Worm (Caenorhabditis elegans) whole organism, late embryonic: ENCODE measurements around the gene ints-7.

Experiments used
- C08G9.2 ChIP-seq: sonication (generic microtip); optimal IDR thresholded peaks from 2 replicates; lab custom pipeline; 2016; ENCODE audit warnings: mild to moderate bottlenecking, missing genetic modification characterization, moderate library complexity, missing compliant biosample characterization
- C38D4.7 ChIP-seq: fragments of 200-800 bp; sonication (Bioruptor generic); optimal IDR thresholded peaks from 2 replicates; lab custom pipeline; 2018; ENCODE audit warnings: mild to moderate bottlenecking, missing genetic modification characterization, moderate library complexity, missing compliant biosample characterization
- F13H6.1 ChIP-seq: sonication (generic microtip); optimal IDR thresholded peaks from 2 replicates; lab custom pipeline; 2016; ENCODE audit warnings: missing genetic modification characterization, missing compliant biosample characterization
- K09A11.1 ChIP-seq: sonication (generic microtip); optimal IDR thresholded peaks from 2 replicates; lab custom pipeline; 2017; ENCODE audit warnings: antibody characterized with exemption, mild to moderate bottlenecking, missing genetic modification characterization, missing compliant biosample characterization; ENCODE audit not compliant: insufficient read depth
- ama-1 ChIP-seq: fragments of 150-350 bp; optimal IDR thresholded peaks from 2 replicates; lab custom pipeline; 2014
- ceh-14 ChIP-seq: sonication (generic microtip); optimal IDR thresholded peaks from 2 replicates; lab custom pipeline; 2016; ENCODE audit warnings: missing genotype, missing genetic modification characterization, missing compliant biosample characterization
- ceh-2 ChIP-seq: sonication (generic microtip); optimal IDR thresholded peaks from 2 replicates; lab custom pipeline; 2016; ENCODE audit warnings: missing genotype, missing genetic modification characterization, missing compliant biosample characterization
- ceh-30 ChIP-seq: fragments of 150-350 bp; optimal IDR thresholded peaks from 2 replicates; lab custom pipeline; 2014; ENCODE audit warnings: missing biosample characterization, missing genetic modification characterization
- ceh-31 ChIP-seq: sonication (generic microtip); optimal IDR thresholded peaks from 2 replicates; lab custom pipeline; 2016; ENCODE audit warnings: missing genetic modification characterization, missing compliant biosample characterization
- ceh-34 ChIP-seq: sonication (generic microtip); optimal IDR thresholded peaks from 2 replicates; lab custom pipeline; 2016; ENCODE audit warnings: mild to moderate bottlenecking, missing genetic modification characterization, missing compliant biosample characterization
- ceh-45 ChIP-seq: fragments of 200-800 bp; sonication (Bioruptor generic); IDR thresholded peaks from 2 replicates; pipeline ENCODE4 v1.3.6; 2022; ENCODE audit warnings: missing genetic modification reagents, missing genetic modification characterization, missing compliant biosample characterization
- ceh-48 ChIP-seq: sonication (generic microtip); optimal IDR thresholded peaks from 2 replicates; lab custom pipeline; 2016; ENCODE audit warnings: missing genetic modification characterization, inconsistent platforms, missing compliant biosample characterization
- ceh-6 ChIP-seq: fragments of 200-800 bp; sonication (Bioruptor generic); optimal IDR thresholded peaks from 2 replicates; lab custom pipeline; 2018; ENCODE audit warnings: mild to moderate bottlenecking, missing genetic modification characterization, missing compliant biosample characterization
- che-1 ChIP-seq: sonication (generic microtip); optimal IDR thresholded peaks from 2 replicates; lab custom pipeline; 2016; ENCODE audit warnings: mild to moderate bottlenecking, missing genetic modification characterization, missing compliant biosample characterization
- dmd-4 ChIP-seq: sonication (generic microtip); optimal IDR thresholded peaks from 2 replicates; lab custom pipeline; 2016; ENCODE audit warnings: borderline replicate concordance, missing genetic modification characterization, missing compliant biosample characterization
- dve-1 ChIP-seq: sonication (generic microtip); optimal IDR thresholded peaks from 2 replicates; lab custom pipeline; 2017; ENCODE audit warnings: antibody characterized with exemption, mild to moderate bottlenecking, missing genetic modification characterization, missing compliant biosample characterization
- elt-2 ChIP-seq: sonication (generic microtip); optimal IDR thresholded peaks from 2 replicates; lab custom pipeline; 2016; ENCODE audit warnings: missing genetic modification reagents, missing genetic modification characterization, missing compliant biosample characterization
- elt-4 ChIP-seq: sonication (generic microtip); optimal IDR thresholded peaks from 2 replicates; lab custom pipeline; 2016; ENCODE audit warnings: missing genetic modification characterization, missing compliant biosample characterization
- eyg-1 ChIP-seq: sonication (generic microtip); optimal IDR thresholded peaks from 2 replicates; lab custom pipeline; 2016; ENCODE audit warnings: missing genotype, missing genetic modification characterization, missing compliant biosample characterization
- fax-1 ChIP-seq: sonication (generic microtip); optimal IDR thresholded peaks from 2 replicates; lab custom pipeline; 2016; ENCODE audit warnings: missing genotype, missing genetic modification characterization, missing compliant biosample characterization
- fkh-10 ChIP-seq: fragments of 150-350 bp; optimal IDR thresholded peaks from 2 replicates; lab custom pipeline; 2014; ENCODE audit warnings: missing biosample characterization, missing genetic modification reagents, missing genetic modification characterization
- gmeb-2 ChIP-seq: sonication (generic microtip); optimal IDR thresholded peaks from 2 replicates; lab custom pipeline; 2016; ENCODE audit warnings: missing genetic modification characterization, inconsistent platforms, missing compliant biosample characterization
- hlh-15 ChIP-seq: sonication (generic microtip); optimal IDR thresholded peaks from 2 replicates; lab custom pipeline; 2016; ENCODE audit warnings: missing genetic modification characterization, missing compliant biosample characterization
- hlh-30 ChIP-seq: sonication (generic microtip); optimal IDR thresholded peaks from 2 replicates; lab custom pipeline; 2017; ENCODE audit warnings: antibody characterized with exemption, missing genetic modification characterization, missing compliant biosample characterization; ENCODE audit not compliant: insufficient read depth
- lin-11 ChIP-seq: fragments of 200-800 bp; sonication (Bioruptor generic); optimal IDR thresholded peaks from 2 replicates; lab custom pipeline; 2018; ENCODE audit warnings: mild to moderate bottlenecking, missing genetic modification characterization, missing compliant biosample characterization
- mec-3 ChIP-seq: sonication (generic microtip); optimal IDR thresholded peaks from 2 replicates; lab custom pipeline; 2016; ENCODE audit warnings: borderline replicate concordance, missing genetic modification characterization, missing compliant biosample characterization
- nfya-1 ChIP-seq: sonication (generic microtip); optimal IDR thresholded peaks from 2 replicates; lab custom pipeline; 2017; ENCODE audit warnings: missing genetic modification characterization, mild to moderate bottlenecking, missing compliant biosample characterization, antibody characterized with exemption, moderate library complexity
- nhr-11 ChIP-seq: fragments of 150-350 bp; optimal IDR thresholded peaks from 2 replicates; lab custom pipeline; 2014; ENCODE audit warnings: missing biosample characterization, missing genetic modification characterization
- pat-9 ChIP-seq: fragments of 200-800 bp; sonication (Bioruptor generic); optimal IDR thresholded peaks from 2 replicates; lab custom pipeline; 2018; ENCODE audit warnings: mild to moderate bottlenecking, missing genetic modification characterization, moderate library complexity, missing compliant biosample characterization
- pax-1 ChIP-seq: fragments of 150-350 bp; optimal IDR thresholded peaks from 2 replicates; lab custom pipeline; 2014; ENCODE audit warnings: missing biosample characterization, missing genetic modification characterization
- pha-4 ChIP-seq: fragments of 150-350 bp; optimal IDR thresholded peaks from 2 replicates; lab custom pipeline; 2018; ENCODE audit warnings: missing biosample characterization, missing genetic modification reagents, missing genetic modification characterization
- pros-1 ChIP-seq: fragments of 150-350 bp; optimal IDR thresholded peaks from 2 replicates; lab custom pipeline; 2014; ENCODE audit warnings: missing biosample characterization, missing genetic modification reagents, missing genetic modification characterization
- rnt-1 ChIP-seq: sonication (generic microtip); optimal IDR thresholded peaks from 2 replicates; lab custom pipeline; 2016; ENCODE audit warnings: missing genetic modification characterization, missing compliant biosample characterization
- sox-2 ChIP-seq: fragments of 200-800 bp; sonication (Bioruptor generic); IDR thresholded peaks from 2 replicates; pipeline ENCODE4 v1.3.6; 2022; ENCODE audit warnings: missing genetic modification reagents, missing genetic modification characterization, missing compliant biosample characterization
- sox-4 ChIP-seq: sonication (generic microtip); optimal IDR thresholded peaks from 2 replicates; lab custom pipeline; 2017; ENCODE audit warnings: mild to moderate bottlenecking, missing genetic modification characterization, inconsistent platforms, missing compliant biosample characterization
- syd-9 ChIP-seq: sonication (generic microtip); optimal IDR thresholded peaks from 2 replicates; lab custom pipeline; 2016; ENCODE audit warnings: mild to moderate bottlenecking, missing genetic modification characterization, moderate library complexity, missing compliant biosample characterization
- tbx-2 ChIP-seq: sonication (generic microtip); optimal IDR thresholded peaks from 2 replicates; lab custom pipeline; 2016; ENCODE audit warnings: missing genetic modification characterization, missing compliant biosample characterization
- unc-42 ChIP-seq: sonication (generic microtip); optimal IDR thresholded peaks from 2 replicates; lab custom pipeline; 2016; ENCODE audit warnings: missing genotype, missing genetic modification characterization, missing compliant biosample characterization
- zip-5 ChIP-seq: sonication (generic microtip); optimal IDR thresholded peaks from 2 replicates; lab custom pipeline; 2016; ENCODE audit warnings: missing genetic modification characterization, missing compliant biosample characterization

The ints-7 gene

ce11 chrII:11614103-11614857, 31.6 kb downstream of the ints-7 start:
- TF ChIP-seq C38D4.7 (GFP tag; lab: Kevin White, UChicago) (no peak), hlh-15 (tag; lab: Kevin White, UChicago) (no peak), ceh-48 (tag; lab: Kevin White, UChicago) (no peak), mec-3 (no peak), ceh-2 (tag; lab: Kevin White, UChicago) (no peak), elt-2 (tag; lab: Kevin White, UChicago) (no peak), pha-4 (no peak), C08G9.2 (tag; lab: Kevin White, UChicago) (no peak), pax-1 (tag; lab: Kevin White, UChicago) (no peak), dve-1 (no peak)

- TF ChIP-seq sox-2 (GFP tag; lab: Robert Waterston, UW) (no peak), unc-42 (tag; lab: Kevin White, UChicago) (no peak), pros-1 (tag; lab: Kevin White, UChicago) (no peak), hlh-30 (tag; lab: Kevin White, UChicago) (no peak), ama-1 (lab: Kevin White, UChicago) (no peak), ceh-34 (tag; lab: Kevin White, UChicago) (no peak), sox-4 (tag; lab: Kevin White, UChicago) (no peak), ceh-31 (tag; lab: Kevin White, UChicago) (no peak), elt-4 (tag; lab: Kevin White, UChicago) (no peak), ceh-14 (tag; lab: Kevin White, UChicago) (no peak), lin-11 (tag; lab: Kevin White, UChicago) (no peak), rnt-1 (tag; lab: Kevin White, UChicago) (no peak), pat-9 (tag; lab: Kevin White, UChicago) (no peak), fkh-10 (GFP tag; lab: Kevin White, UChicago) (no peak)
Observed at ce11 chrII:11616333-11616942, 33.8 kb downstream of the ints-7 start.

ce11 chrII:11617715-11618114, 35.1 kb downstream of the ints-7 start:
- TF ChIP-seq ceh-48 (tag; lab: Kevin White, UChicago) (no peak), hlh-15 (tag; lab: Kevin White, UChicago) (no peak), fax-1 (no peak), zip-5 (tag; lab: Kevin White, UChicago) (no peak), ceh-14 (tag; lab: Kevin White, UChicago) (no peak), ceh-6 (GFP tag; lab: Kevin White, UChicago) (no peak), F13H6.1 (tag; lab: Kevin White, UChicago) (no peak), syd-9 (tag; lab: Kevin White, UChicago) (no peak)

- TF ChIP-seq elt-2 (tag; lab: Kevin White, UChicago) (peak; percentile 25), pros-1 (tag; lab: Kevin White, UChicago) (no peak)
- TF ChIP-seq, all 69 proteins: peak for 1
Observed at ce11 chrII:11619171-11619570, 36.5 kb downstream of the ints-7 start.

ce11 chrII:11619895-11620439, 37.3 kb downstream of the ints-7 start:
- TF ChIP-seq ama-1 (lab: Kevin White, UChicago) (no peak), K09A11.1 (no peak), ceh-34 (tag; lab: Kevin White, UChicago) (peak; percentile 57), ceh-2 (tag; lab: Kevin White, UChicago) (peak; percentile 4), pat-9 (tag; lab: Kevin White, UChicago) (no peak), gmeb-2 (tag; lab: Kevin White, UChicago) (no peak), hlh-15 (tag; lab: Kevin White, UChicago) (no peak), tbx-2 (peak; percentile 23), dve-1 (no peak), ceh-45 (GFP tag; lab: Robert Waterston, UW) (no peak), syd-9 (tag; lab: Kevin White, UChicago) (peak; percentile 32), dmd-4 (tag; lab: Kevin White, UChicago) (peak; percentile 44), nfya-1 (peak; percentile 44), elt-4 (tag; lab: Kevin White, UChicago) (no peak), che-1 (tag; lab: Kevin White, UChicago) (no peak), fax-1 (no peak), pros-1 (tag; lab: Kevin White, UChicago) (no peak), rnt-1 (tag; lab: Kevin White, UChicago) (no peak), ceh-30 (tag; lab: Kevin White, UChicago) (no peak), ceh-48 (tag; lab: Kevin White, UChicago) (no peak), nhr-11 (tag; lab: Kevin White, UChicago) (no peak), unc-42 (tag; lab: Kevin White, UChicago) (no peak), eyg-1 (tag; lab: Kevin White, UChicago) (peak; percentile 18), ceh-14 (tag; lab: Kevin White, UChicago) (no peak)
